Fruit fly (Drosophila melanogaster) whole organism, wandering third instar larva: ENCODE data around the gene SK.

Experiments
- CG9705 ChIP-seq: fragments of 200-800 bp; sonication (Bioruptor generic); optimal IDR thresholded peaks from 2 replicates; lab custom pipeline; 2018; ENCODE audit warnings: missing biosample characterization, mild to moderate bottlenecking, missing genetic modification characterization
- Dfd ChIP-seq: fragments of >200 bp; optimal IDR thresholded peaks from 2 replicates; lab custom pipeline; 2017; ENCODE audit warnings: missing biosample characterization, missing genetic modification characterization
- Dif ChIP-seq: fragments of 200-275, 200-300 bp; sonication (Bioruptor generic); optimal IDR thresholded peaks from 2 replicates; lab custom pipeline; 2018; ENCODE audit warnings: missing biosample characterization, missing genetic modification characterization; ENCODE audit not compliant: partially characterized antibody
- GATAd ChIP-seq: sonication (Bioruptor generic); optimal IDR thresholded peaks from 2 replicates; lab custom pipeline; 2016; ENCODE audit warnings: missing biosample characterization, missing genetic modification characterization
- HLH106 ChIP-seq: fragments of 200-800 bp; optimal IDR thresholded peaks from 3 replicates; lab custom pipeline; 2019; ENCODE audit warnings: missing biosample characterization, mild to moderate bottlenecking, missing genetic modification characterization, moderate library complexity
- Hr78 ChIP-seq: fragments of >200 bp; optimal IDR thresholded peaks from 2 replicates; lab custom pipeline; 2017; ENCODE audit warnings: missing biosample characterization, missing genetic modification characterization
- Hr83 ChIP-seq: fragments of 200-300 bp; sonication (Bioruptor generic); optimal IDR thresholded peaks from 2 replicates; lab custom pipeline; 2016; ENCODE audit warnings: missing biosample characterization, mild to moderate bottlenecking, missing genetic modification characterization, moderate library complexity; ENCODE audit not compliant: poor library complexity, severe bottlenecking
- Jra ChIP-seq: sonication (Bioruptor generic); optimal IDR thresholded peaks from 2 replicates; lab custom pipeline; 2016; ENCODE audit warnings: missing biosample characterization, missing genetic modification characterization
- Mio ChIP-seq: sonication (Bioruptor generic); optimal IDR thresholded peaks from 2 replicates; lab custom pipeline; 2016; ENCODE audit warnings: missing biosample characterization, missing genetic modification characterization
- Myc ChIP-seq: fragments of >200 bp; optimal IDR thresholded peaks from 2 replicates; lab custom pipeline; 2017
- N ChIP-seq: fragments of >200 bp; optimal IDR thresholded peaks from 2 replicates; lab custom pipeline; 2018; ENCODE audit warnings: missing biosample characterization, missing external identifiers, missing genetic modification characterization
- OdsH ChIP-seq: fragments of 200-800 bp; sonication (Bioruptor generic); optimal IDR thresholded peaks from 2 replicates; lab custom pipeline; 2016; ENCODE audit warnings: missing biosample characterization, mild to moderate bottlenecking, missing genetic modification characterization
- Sp1 ChIP-seq: fragments of 200-800 bp; sonication (Bioruptor generic); optimal IDR thresholded peaks from 3 replicates; lab custom pipeline; 2019; ENCODE audit warnings: missing biosample characterization, mild to moderate bottlenecking, missing genetic modification characterization, moderate library complexity
- Vsx2 ChIP-seq: fragments of 200-300, 225-300 bp; sonication (Bioruptor generic); optimal IDR thresholded peaks from 2 replicates; lab custom pipeline; 2018; ENCODE audit warnings: missing biosample characterization, missing genetic modification characterization; ENCODE audit not compliant: partially characterized antibody
- br ChIP-seq: fragments of 200-800 bp; sonication (Bioruptor generic); optimal IDR thresholded peaks from 2 replicates; lab custom pipeline; 2016; ENCODE audit warnings: missing biosample characterization, missing genetic modification characterization
- brk ChIP-seq: fragments of 200-800 bp; sonication (Bioruptor generic); optimal IDR thresholded peaks from 2 replicates; lab custom pipeline; 2016; ENCODE audit warnings: missing biosample characterization, mild to moderate bottlenecking, missing genetic modification characterization
- dmrt93B ChIP-seq: fragments of 200-800 bp; sonication (Bioruptor generic); optimal IDR thresholded peaks from 2 replicates; lab custom pipeline; 2018; ENCODE audit warnings: missing biosample characterization, mild to moderate bottlenecking, missing genetic modification characterization
- dsf ChIP-seq: sonication (Bioruptor generic); optimal IDR thresholded peaks from 2 replicates; lab custom pipeline; 2016; ENCODE audit warnings: missing biosample characterization, missing genetic modification characterization, borderline replicate concordance
- ey ChIP-seq: fragments of 200-800 bp; sonication (Bioruptor generic); optimal IDR thresholded peaks from 2 replicates; lab custom pipeline; 2016; ENCODE audit warnings: missing biosample characterization, missing genetic modification characterization
- foxo ChIP-seq, 2 experiments: fragments of 200-800 bp; sonication (Bioruptor generic); optimal IDR thresholded peaks; 2 replicates in 1 of 2; 3 replicates in 1 of 2; lab custom pipeline; 2016 to 2017; ENCODE audit warnings: missing biosample characterization in 2 of 2, missing genetic modification characterization in 2 of 2
- fru ChIP-seq: fragments of 200-800 bp; sonication (Bioruptor generic); optimal IDR thresholded peaks from 3 replicates; lab custom pipeline; 2016; ENCODE audit warnings: missing biosample characterization, mild to moderate bottlenecking, missing genetic modification characterization
- h ChIP-seq: fragments of 200-800 bp; sonication (Bioruptor generic); optimal IDR thresholded peaks from 3 replicates; lab custom pipeline; 2016; ENCODE audit warnings: missing biosample characterization, mild to moderate bottlenecking, missing genetic modification characterization
- jim ChIP-seq: fragments of 175-275, 200-325 bp; sonication (Bioruptor generic); optimal IDR thresholded peaks from 2 replicates; lab custom pipeline; 2016; ENCODE audit warnings: missing biosample characterization, mild to moderate bottlenecking, missing genetic modification characterization
- lola ChIP-seq: fragments of >200 bp; optimal IDR thresholded peaks from 2 replicates; lab custom pipeline; 2017; ENCODE audit warnings: missing biosample characterization, missing genetic modification characterization
- pan ChIP-seq: fragments of >200 bp; optimal IDR thresholded peaks from 2 replicates; lab custom pipeline; 2017
- rgr ChIP-seq: fragments of 200-800 bp; sonication (Bioruptor generic); optimal IDR thresholded peaks from 3 replicates; lab custom pipeline; 2016; ENCODE audit warnings: missing biosample characterization, mild to moderate bottlenecking, missing genetic modification characterization
- sage ChIP-seq: fragments of 200-800 bp; sonication (Bioruptor generic); optimal IDR thresholded peaks from 2 replicates; lab custom pipeline; 2016; ENCODE audit warnings: missing biosample characterization, mild to moderate bottlenecking, missing genetic modification characterization
- sv ChIP-seq: fragments of 200-800 bp; sonication (Bioruptor generic); optimal IDR thresholded peaks from 3 replicates; lab custom pipeline; 2016; ENCODE audit warnings: missing biosample characterization, missing genetic modification characterization
- usp ChIP-seq: fragments of >200 bp; optimal IDR thresholded peaks from 2 replicates; lab custom pipeline; 2017; ENCODE audit warnings: missing biosample characterization, missing genetic modification characterization
- woc ChIP-seq: sonication (Bioruptor generic); optimal IDR thresholded peaks from 2 replicates; lab custom pipeline; 2016; ENCODE audit warnings: missing biosample characterization, mild to moderate bottlenecking, missing genetic modification characterization

Gene SK

dm6 chrX:5339970-5340369, at the start of gene SK:
SK (plus strand) TSS chrX:5340236.
- TF ChIP-seq Dif (GFP tag; lab: Kevin White, UChicago) = peak; percentile 8
- TF ChIP-seq Hr83 (GFP tag; lab: Kevin White, UChicago) = no peak
- no peak for TF ChIP-seq Vsx2 (GFP tag; lab: Kevin White, UChicago)

- TF ChIP-seq Dfd (peak; percentile 99), lola (GFP tag; lab: Kevin White, UChicago) (no peak)
- TF ChIP-seq, all 38 proteins: peak for 1
These were observed 46.9 kb upstream of the SK start for dm6 chrX:5293141-5293540.

- TF ChIP-seq brk (GFP tag; lab: Kevin White, UChicago) (no peak), Dfd (peak; percentile 46), Sp1 (GFP tag; lab: Kevin White, UChicago) (no peak), Hr83 (GFP tag; lab: Kevin White, UChicago) (no peak)
These were observed 44.3 kb upstream of the SK start, which contains the start of gene CG42749 for dm6 chrX:5295766-5296165. CG42749 (plus strand) TSS chrX:5296066.

DNA sequence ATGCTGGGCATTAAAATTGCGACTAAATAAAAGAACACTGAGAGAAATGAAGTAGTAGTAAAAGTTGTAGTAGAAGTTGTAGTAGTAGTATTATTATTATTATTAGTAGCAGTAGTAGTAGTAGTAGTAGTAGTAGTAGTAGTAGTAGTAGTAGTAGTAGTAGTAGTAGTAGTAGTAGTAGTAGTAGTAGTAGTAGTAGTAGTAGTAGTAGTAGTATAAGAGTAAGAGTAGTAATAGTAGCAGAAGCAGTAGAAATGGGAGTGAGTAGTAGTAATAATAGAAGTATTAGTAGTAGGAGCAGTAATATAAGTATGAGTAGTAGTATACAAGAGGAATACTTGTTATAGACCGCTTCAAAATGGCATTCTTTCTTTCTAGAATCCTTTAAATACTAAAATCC, 40.1 kb upstream of the SK start:
- TF ChIP-seq N (no peak), foxo (GFP tag; optimal IDR thresholded peaks at IDR 0.05; lab: Kevin White, UChicago) (peak in 1 of 2 experiments; percentile 15), ey (GFP tag; lab: Kevin White, UChicago) (no peak), Sp1 (GFP tag; lab: Kevin White, UChicago) (no peak), dsf (GFP tag; lab: Kevin White, UChicago) (no peak), rgr (no peak), brk (GFP tag; lab: Kevin White, UChicago) (no peak), Hr78 (no peak)

DNA sequence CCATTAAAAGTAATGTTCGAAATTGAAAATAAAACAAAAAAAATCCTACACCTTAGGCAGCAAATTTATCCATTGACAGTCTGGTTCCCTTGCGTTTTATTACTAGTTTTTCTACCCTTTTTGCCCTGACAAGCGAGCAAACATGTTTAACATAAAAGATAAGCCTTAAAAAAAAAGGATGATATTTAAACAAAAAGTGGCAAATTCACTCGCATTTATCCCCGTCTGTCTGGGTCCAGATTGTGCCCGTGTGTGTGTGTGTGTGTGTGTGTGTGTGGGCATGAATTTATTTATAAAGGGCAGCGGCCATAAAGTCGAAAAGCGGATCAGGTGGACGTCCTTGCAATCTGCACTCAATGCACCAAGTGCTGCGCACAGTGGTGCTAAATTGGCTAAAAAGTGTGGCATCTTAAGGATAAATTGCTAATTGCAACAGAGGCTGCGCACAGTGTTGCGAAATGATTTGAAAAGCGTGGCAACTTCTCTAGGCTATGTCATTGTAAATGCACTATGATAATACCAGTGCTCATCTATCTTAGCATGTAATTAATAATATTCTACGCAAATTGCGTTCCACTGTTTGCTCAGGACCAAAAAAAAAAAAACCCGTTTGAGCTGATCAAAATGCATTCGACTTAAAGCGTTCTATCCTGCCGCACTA, 39.3 kb upstream of the SK start:
- TF ChIP-seq GATAd (GFP tag; lab: Kevin White, UChicago) (no peak), usp (GFP tag; lab: Kevin White, UChicago) (no peak), sage (GFP tag; lab: Kevin White, UChicago) (no peak), fru (GFP tag; lab: Kevin White, UChicago) (peak; percentile 18), dsf (GFP tag; lab: Kevin White, UChicago) (no peak), br (peak; percentile 44), h (GFP tag; lab: Kevin White, UChicago) (peak; percentile 36), Vsx2 (GFP tag; lab: Kevin White, UChicago) (no peak), dmrt93B (peak; percentile 12), rgr (peak; percentile 28), Mio (GFP tag; lab: Kevin White, UChicago) (no peak), HLH106 (tag; lab: Kevin White, UChicago) (peak; percentile 41), OdsH (GFP tag; lab: Kevin White, UChicago) (peak; percentile 14), pan (lab: Kevin White, UChicago) (no peak), woc (peak; percentile 45), Dfd (peak; percentile 30), foxo (GFP tag; optimal IDR thresholded peaks at IDR 0.05; lab: Kevin White, UChicago) (peak in 1 of 2 experiments; percentile 38), Sp1 (GFP tag; lab: Kevin White, UChicago) (peak; percentile 11)

dm6 chrX:5305591-5305990, 34.4 kb upstream of the SK start, which contains the start of gene CG3323:
CG3323 (minus strand) TSS chrX:5305691.
- no peak for TF ChIP-seq dsf (GFP tag; lab: Kevin White, UChicago)
- TF ChIP-seq br = no peak
- no peak for TF ChIP-seq jim
- no peak for TF ChIP-seq foxo (GFP tag; optimal IDR thresholded peaks at IDR 0.05; lab: Kevin White, UChicago)
- no peak for TF ChIP-seq Mio (GFP tag; lab: Kevin White, UChicago)
- TF ChIP-seq sage (GFP tag; lab: Kevin White, UChicago) = no peak
- no peak for TF ChIP-seq Jra (GFP tag; lab: Kevin White, UChicago)
- TF ChIP-seq sv = no peak
- no peak for TF ChIP-seq Myc (lab: Kevin White, UChicago)
- TF ChIP-seq CG9705 (GFP tag; lab: Kevin White, UChicago) = no peak
- no peak for TF ChIP-seq Hr83 (GFP tag; lab: Kevin White, UChicago)
- TF ChIP-seq Vsx2 (GFP tag; lab: Kevin White, UChicago) = no peak
- TF ChIP-seq brk (GFP tag; lab: Kevin White, UChicago) = no peak
- no peak for TF ChIP-seq N
- no peak for TF ChIP-seq woc
